Worm (Caenorhabditis elegans) whole organism, early embryonic: ENCODE data around the gene C05B5.2.

ENCODE experiments used
- scrt-1 ChIP-seq: fragments of 200-800 bp; sonication (Bioruptor generic); IDR thresholded peaks from 2 replicates; pipeline ENCODE4 v1.3.6; 2022; ENCODE audit warnings: missing genetic modification characterization, missing compliant biosample characterization
- sea-1 ChIP-seq: fragments of 200-800 bp; sonication (Bioruptor generic); conservative IDR thresholded peaks from 2 replicates; pipeline ENCODE4 v1.3.6; 2022; ENCODE audit warnings: missing genetic modification characterization, missing compliant biosample characterization

- TF ChIP-seq scrt-1 (GFP tag; lab: Robert Waterston, UW) (no peak), sea-1 (GFP tag; lab: Robert Waterston, UW) (no peak)
Measured at ce11 chrIII:10004213-10004612, 3.9 kb upstream of the C05B5.2 start, which contains the start of gene C05B5.11.
